Fruit fly (Drosophila melanogaster) whole organism, pupa: ENCODE measurements around the gene Prx2.
A peak's percentile ranks its signal among the peaks of the same experiment; 100 is the strongest.

Source experiments
- CG32121 ChIP-seq: fragments of 200-800 bp; sonication (Bioruptor generic); IDR thresholded peaks from 2 replicates; pipeline ENCODE4 v1.3.6; 2022; ENCODE audit warnings: missing biosample characterization, missing genetic modification characterization
- Ets98B ChIP-seq: fragments of 200-800 bp; sonication (Bioruptor generic); IDR thresholded peaks from 2 replicates; pipeline ENCODE4 v1.3.6; 2022; ENCODE audit warnings: missing biosample characterization, missing genetic modification characterization
- fd96Ca ChIP-seq: fragments of 200-800 bp; sonication (Bioruptor generic); IDR thresholded peaks from 3 replicates; pipeline ENCODE4 v1.3.6; 2022; ENCODE audit warnings: missing biosample characterization, missing genetic modification characterization

DNA sequence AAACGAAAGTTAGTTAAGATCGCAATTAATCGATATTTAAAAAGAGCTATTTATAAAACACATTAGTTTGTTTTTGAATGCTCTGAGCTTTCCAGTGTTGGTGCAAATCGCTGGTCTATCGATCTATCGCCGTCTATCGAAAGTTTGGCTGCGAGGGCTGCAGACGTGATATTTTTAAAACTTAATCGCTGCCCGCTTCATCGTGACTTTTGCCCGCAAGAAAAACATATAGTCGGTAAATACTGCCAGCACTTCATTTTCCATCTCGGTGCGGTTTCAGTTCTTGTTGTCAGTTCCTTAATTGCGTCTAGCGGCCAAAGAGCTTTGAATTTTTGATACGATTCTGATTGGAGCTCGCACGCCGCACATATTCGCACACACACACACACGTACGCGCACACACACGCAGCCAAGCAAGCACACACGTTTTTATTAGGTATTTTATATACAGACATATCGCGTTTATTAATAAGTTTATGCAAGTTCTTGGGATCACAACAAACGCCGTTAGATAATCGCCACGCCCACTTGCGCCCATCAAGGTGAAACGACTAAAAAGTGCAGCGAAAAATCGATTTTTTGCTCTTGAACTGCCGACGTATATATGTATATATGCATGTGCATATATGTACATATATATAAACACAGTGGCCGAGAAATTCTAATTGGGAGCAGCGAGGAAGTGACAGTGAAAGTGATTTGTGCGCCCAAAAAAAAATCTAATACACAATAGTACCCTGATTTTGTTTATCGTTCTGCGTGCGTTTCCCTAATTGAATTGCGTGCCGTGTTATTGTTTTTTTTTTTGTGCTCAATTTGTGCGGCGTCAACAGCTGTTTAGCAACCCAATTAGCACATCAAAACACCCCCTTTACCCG is 41.4 kb downstream of the Prx2 start:
- peak; percentile 17; the same call in 1 of the 2 replicates for TF ChIP-seq Ets98B
- no peak for TF ChIP-seq fd96Ca (GFP tag; lab: Robert Waterston, UW)
- TF ChIP-seq CG32121, result peak; percentile 28; the same call in 1 of the 2 replicates
